Fruit fly (Drosophila melanogaster) Kc167 (cell line): Measurements from ENCODE around the gene Msp300.

Source experiments
- Myc ChIP-seq: fragments of >200 bp; optimal IDR thresholded peaks from 2 replicates; lab custom pipeline; 2017; ENCODE audit warnings: missing external identifiers
- Sin3A ChIP-seq: fragments of >200 bp; optimal IDR thresholded peaks from 2 replicates; lab custom pipeline; 2018; ENCODE audit warnings: missing external identifiers
- h ChIP-seq: fragments of >200 bp; optimal IDR thresholded peaks from 3 replicates; lab custom pipeline; 2018; ENCODE audit warnings: missing external identifiers
- insv ChIP-seq: fragments of >200 bp; optimal IDR thresholded peaks from 3 replicates; lab custom pipeline; 2018; ENCODE audit warnings: missing external identifiers
- psq ChIP-seq: fragments of >200 bp; optimal IDR thresholded peaks from 2 replicates; lab custom pipeline; 2017; ENCODE audit warnings: missing external identifiers
- ttk ChIP-seq: sonication (Bioruptor generic); optimal IDR thresholded peaks from 2 replicates; lab custom pipeline; 2017; ENCODE audit warnings: missing external identifiers

DNA sequence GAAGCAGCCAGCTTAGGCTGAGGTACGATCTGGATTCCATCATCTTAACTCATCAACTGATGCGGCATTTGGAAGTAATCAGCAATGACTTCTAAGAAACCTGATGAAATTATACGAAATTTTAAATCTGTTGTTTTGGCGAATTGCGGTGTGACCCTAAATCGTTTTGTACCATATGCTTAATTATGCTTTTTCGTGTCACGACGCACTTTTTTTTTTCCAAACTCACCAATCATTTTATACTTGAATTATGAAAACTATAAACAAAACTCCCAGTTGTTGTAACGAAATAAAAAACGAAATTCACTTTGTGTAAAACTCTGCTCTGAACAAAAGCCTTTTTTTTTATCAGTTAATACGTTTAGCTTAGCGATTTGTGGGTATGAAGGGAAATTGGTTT, 42.6 kb upstream of the Msp300 start, which contains the start of gene Nepl3:
- TF ChIP-seq h (lab: Kevin White, UChicago) (no peak), insv (lab: Kevin White, UChicago) (no peak), Myc (lab: Kevin White, UChicago) (no peak), Sin3A (lab: Kevin White, UChicago) (no peak), psq (no peak), ttk (lab: Kevin White, UChicago) (no peak)
